Fruit fly (Drosophila melanogaster): ENCODE measurements around the gene CG1494.

DNA sequence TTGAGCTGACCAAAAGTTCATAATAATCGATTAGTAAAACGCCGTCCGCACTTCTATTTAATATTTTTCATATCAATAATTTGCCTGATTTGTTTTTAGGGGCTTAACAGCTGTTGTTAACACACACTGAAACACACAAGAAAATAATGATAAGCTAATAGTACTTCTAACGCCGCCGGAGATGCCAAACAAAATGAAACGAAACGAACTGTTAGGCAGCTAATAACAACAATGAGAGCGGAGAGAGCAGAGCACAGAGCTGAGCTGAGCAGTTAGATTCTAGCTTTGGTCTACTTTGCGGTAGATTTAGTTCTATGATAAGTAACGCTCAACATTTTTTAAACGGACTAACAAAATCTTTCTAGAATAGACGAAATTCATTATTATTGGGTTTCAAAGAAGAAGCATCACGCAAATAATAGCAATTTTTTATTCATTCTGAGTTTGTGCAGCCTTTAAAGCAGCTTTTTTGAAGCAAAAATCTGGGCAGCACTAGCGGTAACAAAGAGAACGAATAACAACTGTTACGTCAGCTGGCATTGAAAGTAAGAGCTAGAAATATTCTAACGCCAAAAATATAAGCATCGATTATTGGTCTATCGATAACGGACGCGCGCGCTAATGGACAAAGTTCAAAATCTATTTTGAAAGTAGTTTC, 21.5 kb downstream of the CG1494 start, which contains the start of gene Abca3:
- TF ChIP-seq CG13204 (GFP tag; optimal IDR thresholded peaks at IDR 0.05), result no peak
- TF ChIP-seq D1 (tag; optimal IDR thresholded peaks at IDR 0.05), result no peak
- TF ChIP-seq CG8159 (tag; optimal IDR thresholded peaks at IDR 0.05), result no peak
- no peak for TF ChIP-seq CG9948 (tag; optimal IDR thresholded peaks at IDR 0.05)
- TF ChIP-seq Snoo (tag; optimal IDR thresholded peaks at IDR 0.05), result no peak
- no peak for TF ChIP-seq Ets98B (GFP tag; IDR thresholded peaks at IDR 0.05)
- TF ChIP-seq rn (GFP tag; IDR thresholded peaks at IDR 0.05), result no peak
- TF ChIP-seq gl (tag; optimal IDR thresholded peaks at IDR 0.05), result no peak
- TF ChIP-seq CG10348 (GFP tag; IDR thresholded peaks at IDR 0.05), result no peak
- no peak for TF ChIP-seq Pif1B (GFP tag; optimal IDR thresholded peaks at IDR 0.05)
- 0 out of 3 replicates have a peak, but pooled peaks have one; percentile 35 for TF ChIP-seq fd96Ca (GFP tag; IDR thresholded peaks at IDR 0.05)
- 0 out of 2 replicates have a peak, but pooled peaks have one; percentile 27 for TF ChIP-seq CG32121 (GFP tag; IDR thresholded peaks at IDR 0.05)
- TF ChIP-seq Pif1A (GFP tag; optimal IDR thresholded peaks at IDR 0.05), result no peak
- TF ChIP-seq CG4496 (GFP tag; IDR thresholded peaks at IDR 0.05), result peak; percentile 57; the same call in 2 of the 3 replicates
